Worm (Caenorhabditis elegans) whole organism, L1 larva: ENCODE data around the gene F47G9.6.

Source experiments
- C04F5.9 ChIP-seq: sonication (generic microtip); optimal IDR thresholded peaks from 2 replicates; lab custom pipeline; 2016; ENCODE audit warnings: missing genetic modification characterization, missing compliant biosample characterization
- C16A3.4 ChIP-seq: fragments of 150-350 bp; optimal IDR thresholded peaks from 2 replicates; lab custom pipeline; 2014; ENCODE audit warnings: missing biosample characterization, missing genetic modification characterization
- F16B12.6 ChIP-seq: fragments of 150-350 bp; optimal IDR thresholded peaks from 2 replicates; lab custom pipeline; 2014; ENCODE audit warnings: missing biosample characterization, missing genetic modification characterization
- Y116A8C.19 ChIP-seq: sonication (generic microtip); optimal IDR thresholded peaks from 2 replicates; lab custom pipeline; 2016; ENCODE audit warnings: missing compliant biosample characterization, missing genetic modification characterization, borderline replicate concordance
- aha-1 ChIP-seq: fragments of 150-350 bp; optimal IDR thresholded peaks from 2 replicates; lab custom pipeline; 2014; ENCODE audit warnings: missing biosample characterization, missing genetic modification characterization
- aly-2 ChIP-seq: fragments of 150-350 bp; optimal IDR thresholded peaks from 2 replicates; lab custom pipeline; 2014; ENCODE audit warnings: missing biosample characterization, missing genetic modification characterization
- blmp-1 ChIP-seq: fragments of 150-350 bp; optimal IDR thresholded peaks from 2 replicates; lab custom pipeline; 2014; ENCODE audit warnings: missing biosample characterization, missing genetic modification characterization
- ceh-63 ChIP-seq: fragments of 200-800 bp; sonication (Bioruptor generic); optimal IDR thresholded peaks from 2 replicates; lab custom pipeline; 2018; ENCODE audit warnings: mild to moderate bottlenecking, missing genetic modification characterization, missing compliant biosample characterization
- ceh-8 ChIP-seq: fragments of 200-800 bp; sonication (Bioruptor generic); optimal IDR thresholded peaks from 2 replicates; lab custom pipeline; 2018; ENCODE audit warnings: mild to moderate bottlenecking, missing genetic modification characterization, moderate library complexity, missing compliant biosample characterization
- ceh-82 ChIP-seq, 3 experiments: fragments of 150-350 bp in 1 of 3; sonication (generic microtip) in 2 of 3; optimal IDR thresholded peaks; 2 replicates each; lab custom pipeline; 2014 to 2017; ENCODE audit warnings: missing biosample characterization in 3 of 3, missing genetic modification characterization in 3 of 3
- ceh-88 ChIP-seq: fragments of 200-800 bp; sonication (Bioruptor generic); IDR thresholded peaks from 2 replicates; pipeline ENCODE4 v1.3.6; 2022; ENCODE audit warnings: missing genetic modification characterization, missing compliant biosample characterization
- dpl-1 ChIP-seq, 3 experiments: fragments of 150-350 bp in 2 of 3; sonication (generic microtip) in 1 of 3; optimal IDR thresholded peaks; 2 replicates each; lab custom pipeline; 2014 to 2017; ENCODE audit warnings: missing biosample characterization in 3 of 3, missing genetic modification characterization in 3 of 3, missing genetic modification reagents in 3 of 3
- efl-3 ChIP-seq: fragments of 200-800 bp; sonication (Bioruptor generic); optimal IDR thresholded peaks from 2 replicates; lab custom pipeline; 2018; ENCODE audit warnings: mild to moderate bottlenecking, missing genetic modification characterization, missing compliant biosample characterization
- fkh-10 ChIP-seq: sonication (generic microtip); optimal IDR thresholded peaks from 2 replicates; lab custom pipeline; 2017; ENCODE audit warnings: missing biosample characterization, missing genetic modification reagents, missing genetic modification characterization
- fkh-4 ChIP-seq: sonication (generic microtip); optimal IDR thresholded peaks from 2 replicates; lab custom pipeline; 2016; ENCODE audit warnings: missing compliant biosample characterization, missing genetic modification characterization, borderline replicate concordance
- fkh-8 ChIP-seq: sonication (generic microtip); optimal IDR thresholded peaks from 2 replicates; lab custom pipeline; 2016; ENCODE audit warnings: mild to moderate bottlenecking, missing genetic modification characterization, missing compliant biosample characterization
- fos-1 ChIP-seq: fragments of 150-350 bp; optimal IDR thresholded peaks from 2 replicates; lab custom pipeline; 2014; ENCODE audit warnings: missing biosample characterization, missing genetic modification characterization
- hlh-17 ChIP-seq: fragments of 200-800 bp; sonication (Bioruptor generic); optimal IDR thresholded peaks from 2 replicates; lab custom pipeline; 2018; ENCODE audit warnings: missing genetic modification characterization, mild to moderate bottlenecking, missing compliant biosample characterization, moderate library complexity, borderline replicate concordance
- hlh-4 ChIP-seq: sonication (generic microtip); optimal IDR thresholded peaks from 2 replicates; lab custom pipeline; 2016; ENCODE audit warnings: mild to moderate bottlenecking, missing genetic modification characterization, missing compliant biosample characterization
- hpl-2 ChIP-seq: fragments of 150-350 bp; optimal IDR thresholded peaks from 2 replicates; lab custom pipeline; 2014; ENCODE audit warnings: missing biosample characterization, missing genetic modification reagents, missing genetic modification characterization
- lin-13 ChIP-seq: fragments of 150-350 bp; optimal IDR thresholded peaks from 2 replicates; lab custom pipeline; 2014; ENCODE audit warnings: missing biosample characterization, missing genetic modification reagents, missing genetic modification characterization
- lin-14 ChIP-seq: fragments of 200-800 bp; sonication (Bioruptor generic); optimal IDR thresholded peaks from 2 replicates; lab custom pipeline; 2018; ENCODE audit warnings: mild to moderate bottlenecking, missing genetic modification characterization, moderate library complexity, missing compliant biosample characterization
- lin-15B ChIP-seq: fragments of 150-350 bp; sonication (generic microtip); optimal IDR thresholded peaks from 3 replicates; lab custom pipeline; 2014; ENCODE audit warnings: missing biosample characterization, missing genetic modification characterization
- lin-35 ChIP-seq, 2 experiments: fragments of 150-350 bp; optimal IDR thresholded peaks; 2 replicates each; lab custom pipeline; 2014; ENCODE audit warnings: missing biosample characterization in 2 of 2, missing genetic modification characterization in 2 of 2, missing genetic modification reagents in 2 of 2
- lin-39 ChIP-seq: fragments of 150-350 bp; optimal IDR thresholded peaks from 2 replicates; lab custom pipeline; 2014; ENCODE audit warnings: missing biosample characterization, missing genetic modification reagents, missing genetic modification characterization
- lir-3 ChIP-seq: sonication (generic microtip); optimal IDR thresholded peaks from 2 replicates; lab custom pipeline; 2016; ENCODE audit warnings: mild to moderate bottlenecking, missing genetic modification characterization, moderate library complexity, missing compliant biosample characterization; ENCODE audit not compliant: poor library complexity
- mab-9 ChIP-seq: fragments of 200-800 bp; sonication (Bioruptor generic); IDR thresholded peaks from 2 replicates; pipeline ENCODE4 v1.3.6; 2022; ENCODE audit warnings: missing genetic modification reagents, missing genetic modification characterization, missing compliant biosample characterization
- mdl-1 ChIP-seq, 2 experiments: fragments of 150-350 bp; optimal IDR thresholded peaks; 2 replicates each; lab custom pipeline; 2014 to 2017; ENCODE audit warnings: missing biosample characterization in 2 of 2, missing genetic modification characterization in 2 of 2, inconsistent platforms in 1 of 2
- mef-2 ChIP-seq: fragments of 150-350 bp; optimal IDR thresholded peaks from 2 replicates; lab custom pipeline; 2014; ENCODE audit warnings: missing biosample characterization, missing genetic modification characterization
- mep-1 ChIP-seq: fragments of 150-350 bp; optimal IDR thresholded peaks from 2 replicates; lab custom pipeline; 2014; ENCODE audit warnings: missing biosample characterization, missing genetic modification characterization
- nhr-28 ChIP-seq: fragments of 150-350 bp; optimal IDR thresholded peaks from 2 replicates; lab custom pipeline; 2014; ENCODE audit warnings: missing biosample characterization, missing genetic modification characterization
- nhr-47 ChIP-seq: sonication (generic microtip); optimal IDR thresholded peaks from 2 replicates; lab custom pipeline; 2016; ENCODE audit warnings: mild to moderate bottlenecking, missing genetic modification characterization, moderate library complexity, missing compliant biosample characterization
- nhr-71 ChIP-seq: sonication (generic microtip); optimal IDR thresholded peaks from 2 replicates; lab custom pipeline; 2016; ENCODE audit warnings: mild to moderate bottlenecking, missing genetic modification characterization, moderate library complexity, missing compliant biosample characterization
- nhr-77 ChIP-seq: fragments of 150-350 bp; optimal IDR thresholded peaks from 2 replicates; lab custom pipeline; 2014; ENCODE audit warnings: missing biosample characterization, missing genetic modification characterization
- nhr-90 ChIP-seq: sonication (generic microtip); optimal IDR thresholded peaks from 2 replicates; lab custom pipeline; 2016; ENCODE audit warnings: mild to moderate bottlenecking, missing genetic modification characterization, missing compliant biosample characterization; ENCODE audit not compliant: poor library complexity
- pax-3 ChIP-seq: fragments of 200-800 bp; sonication (Bioruptor generic); optimal IDR thresholded peaks from 2 replicates; lab custom pipeline; 2018; ENCODE audit warnings: mild to moderate bottlenecking, missing genetic modification characterization, moderate library complexity, missing compliant biosample characterization
- pqm-1 ChIP-seq: sonication (generic microtip); optimal IDR thresholded peaks from 3 replicates; lab custom pipeline; 2017; ENCODE audit warnings: missing biosample characterization, missing genetic modification characterization
- skn-1 ChIP-seq: fragments of 150-350 bp; optimal IDR thresholded peaks from 2 replicates; lab custom pipeline; 2014; ENCODE audit warnings: missing biosample characterization, missing genetic modification characterization
- sptf-1 ChIP-seq: fragments of 150-350 bp; optimal IDR thresholded peaks from 2 replicates; lab custom pipeline; 2014; ENCODE audit warnings: missing biosample characterization, missing genetic modification characterization
- unc-130 ChIP-seq: fragments of 150-350 bp; optimal IDR thresholded peaks from 2 replicates; lab custom pipeline; 2017; ENCODE audit warnings: missing biosample characterization, missing genetic modification characterization, inconsistent platforms
- unc-86 ChIP-seq: sonication (generic microtip); optimal IDR thresholded peaks from 2 replicates; lab custom pipeline; 2016; ENCODE audit warnings: missing genetic modification characterization, missing compliant biosample characterization
- unc-98 ChIP-seq: fragments of 200-800 bp; sonication (Bioruptor generic); IDR thresholded peaks from 2 replicates; pipeline ENCODE4 v1.3.6; 2022; ENCODE audit warnings: missing genetic modification characterization, missing compliant biosample characterization
- vab-15 ChIP-seq: sonication (generic microtip); optimal IDR thresholded peaks from 2 replicates; lab custom pipeline; 2017; ENCODE audit warnings: missing genotype, mild to moderate bottlenecking, missing genetic modification characterization, missing compliant biosample characterization
- xbp-1 ChIP-seq: sonication (generic microtip); optimal IDR thresholded peaks from 2 replicates; lab custom pipeline; 2016; ENCODE audit warnings: missing genetic modification characterization, missing compliant biosample characterization
- zag-1 ChIP-seq: fragments of 150-350 bp; optimal IDR thresholded peaks from 2 replicates; lab custom pipeline; 2014; ENCODE audit warnings: missing biosample characterization, missing genetic modification characterization
- ztf-11 ChIP-seq, 2 experiments: sonication (generic microtip); optimal IDR thresholded peaks; 2 replicates each; lab custom pipeline; 2016 to 2017; ENCODE audit warnings: missing genetic modification characterization in 2 of 2, missing biosample characterization in 1 of 2, missing compliant biosample characterization in 1 of 2

The F47G9.6 gene

DNA sequence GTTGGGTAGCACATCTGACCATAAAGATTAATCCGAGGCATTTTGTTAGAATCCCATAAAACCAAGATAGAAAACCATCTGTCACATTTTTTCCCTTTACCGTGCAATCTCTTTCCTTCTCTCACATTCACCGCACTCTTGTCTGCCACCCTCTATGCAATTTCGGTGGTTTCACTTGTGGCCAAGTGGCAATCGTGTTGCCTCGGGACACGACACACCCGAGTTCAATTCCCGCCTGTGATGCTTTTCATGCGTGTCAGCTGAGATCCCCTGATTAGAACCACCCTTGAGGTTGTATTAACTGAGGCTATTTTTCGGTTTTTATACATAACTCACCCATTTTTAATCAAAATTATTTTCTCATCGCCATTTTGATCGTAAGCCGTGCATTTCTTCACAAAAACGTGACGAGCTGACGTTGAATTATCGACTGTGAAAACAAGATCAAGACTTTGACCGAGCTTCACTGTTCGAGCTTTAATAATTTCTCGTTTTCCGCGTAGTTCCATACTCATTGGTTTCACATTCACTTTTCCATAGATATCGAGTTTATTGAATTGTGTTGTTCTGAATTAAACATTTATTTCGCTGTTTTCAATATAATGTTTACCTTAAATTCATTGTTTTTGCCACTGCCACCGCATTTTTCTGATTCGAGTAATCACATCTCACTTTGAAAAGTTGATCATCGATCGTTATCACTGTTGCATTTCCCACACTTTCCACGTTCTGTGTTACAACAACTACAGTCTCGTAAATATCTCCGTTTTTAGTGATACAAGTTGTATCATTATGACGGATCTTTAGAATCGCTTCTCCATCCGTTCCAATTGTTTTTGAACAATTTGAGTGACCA lies 14.9 kb upstream of the F47G9.6 start (continued):
- TF ChIP-seq unc-98 (GFP tag; lab: Robert Waterston, UW) (no peak), sptf-1 (tag; lab: Kevin White, UChicago) (no peak), ceh-63 (GFP tag; lab: Kevin White, UChicago) (no peak), skn-1 (tag; lab: Kevin White, UChicago) (peak; percentile 66), fkh-4 (tag; lab: Kevin White, UChicago) (no peak), blmp-1 (peak; percentile 67), ztf-11 (tag; optimal IDR thresholded peaks at IDR 0.05; lab: Kevin White, UChicago) (peak in 1 of 2 experiments; percentile 80), nhr-28 (tag; lab: Kevin White, UChicago) (no peak), nhr-71 (peak; percentile 80), mdl-1 (tag; optimal IDR thresholded peaks at IDR 0.05; lab: Kevin White, UChicago) (peak in 1 of 2 experiments; percentile 85), ceh-88 (GFP tag; lab: Robert Waterston, UW) (no peak), efl-3 (peak; percentile 64), lin-35 (GFP tag; optimal IDR thresholded peaks at IDR 0.05; lab: Kevin White, UChicago) (peak; percentile 42 to 82), mef-2 (tag; lab: Kevin White, UChicago) (no peak), lin-15B (tag; lab: Kevin White, UChicago) (no peak), pqm-1 (tag; lab: Kevin White, UChicago) (no peak), fkh-10 (GFP tag; lab: Kevin White, UChicago) (peak; percentile 7), aha-1 (tag; lab: Kevin White, UChicago) (no peak), nhr-77 (tag; lab: Kevin White, UChicago) (peak; percentile 74), dpl-1 (GFP tag; optimal IDR thresholded peaks at IDR 0.05; lab: Kevin White, UChicago) (peak; percentile 16 to 52 (median 33)), C16A3.4 (tag; lab: Kevin White, UChicago) (peak; percentile 81), lin-14 (GFP tag; lab: Kevin White, UChicago) (peak; percentile 68), nhr-90 (tag; lab: Kevin White, UChicago) (peak; percentile 84), C04F5.9 (tag; lab: Kevin White, UChicago) (no peak), mep-1 (tag; lab: Kevin White, UChicago) (peak; percentile 82), lir-3 (peak; percentile 48), mab-9 (GFP tag; lab: Robert Waterston, UW) (no peak), lin-13 (GFP tag; lab: Kevin White, UChicago) (peak; percentile 59), fos-1 (tag; lab: Kevin White, UChicago) (peak; percentile 60), Y116A8C.19 (tag; lab: Kevin White, UChicago) (no peak), fkh-8 (tag; lab: Kevin White, UChicago) (no peak), nhr-47 (tag; lab: Kevin White, UChicago) (peak; percentile 75), lin-39 (tag; lab: Kevin White, UChicago) (peak; percentile 32), unc-130 (tag; lab: Kevin White, UChicago) (peak; percentile 56), hlh-4 (no peak), zag-1 (tag; lab: Kevin White, UChicago) (no peak), F16B12.6 (tag; lab: Kevin White, UChicago) (peak; percentile 3), vab-15 (peak; percentile 70)

DNA sequence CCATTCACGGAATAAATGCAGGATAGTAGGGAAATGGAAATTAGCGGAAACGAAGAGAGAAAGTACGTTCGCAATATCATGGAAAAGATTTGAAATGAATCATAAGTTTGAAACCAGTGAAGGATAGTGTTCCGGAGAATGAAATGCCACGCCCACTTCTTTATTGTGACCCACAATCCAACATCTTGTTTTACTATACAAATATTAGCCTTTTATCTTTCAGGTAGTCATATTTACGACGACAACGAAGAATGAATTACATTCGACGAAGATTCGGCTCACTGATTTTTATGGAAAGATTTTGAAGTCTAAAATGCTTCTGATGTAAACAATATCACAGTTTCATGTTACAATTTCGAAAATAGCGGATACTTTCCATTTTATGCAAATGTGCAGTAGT lies 12.4 kb upstream of the F47G9.6 start, which contains the start of gene cutl-18:
TSS of gene cutl-18 (minus strand) at position 101 of the 400 bp plus-strand sequence.
- TF ChIP-seq ceh-82 (tag; optimal IDR thresholded peaks at IDR 0.05; lab: Kevin White, UChicago) (no peak), mep-1 (tag; lab: Kevin White, UChicago) (no peak), blmp-1 (no peak), xbp-1 (tag; lab: Kevin White, UChicago) (no peak), unc-130 (tag; lab: Kevin White, UChicago) (no peak), ceh-8 (GFP tag; lab: Kevin White, UChicago) (no peak), hlh-17 (GFP tag; lab: Kevin White, UChicago) (no peak), unc-86 (tag; lab: Kevin White, UChicago) (no peak), ceh-88 (GFP tag; lab: Robert Waterston, UW) (no peak), ceh-63 (GFP tag; lab: Kevin White, UChicago) (no peak), Y116A8C.19 (tag; lab: Kevin White, UChicago) (no peak), hpl-2 (GFP tag; lab: Kevin White, UChicago) (no peak), pax-3 (tag; lab: Kevin White, UChicago) (no peak), C04F5.9 (tag; lab: Kevin White, UChicago) (no peak), aly-2 (no peak), F16B12.6 (tag; lab: Kevin White, UChicago) (no peak)
- TF ChIP-seq, all 84 proteins: peak for 0
